Worm (Caenorhabditis elegans) whole organism, early embryonic: ENCODE data around the gene T16G12.4.

Source experiments
- B0310.2 ChIP-seq: sonication (generic microtip); optimal IDR thresholded peaks from 2 replicates; lab custom pipeline; 2016; ENCODE audit warnings: mild to moderate bottlenecking, missing genetic modification characterization, missing compliant biosample characterization
- F13C5.2 ChIP-seq: sonication (generic microtip); optimal IDR thresholded peaks from 2 replicates; lab custom pipeline; 2017; ENCODE audit warnings: mild to moderate bottlenecking, missing genetic modification characterization, inconsistent platforms, missing compliant biosample characterization
- aly-1 ChIP-seq: sonication (generic microtip); optimal IDR thresholded peaks from 2 replicates; lab custom pipeline; 2016; ENCODE audit warnings: missing genetic modification characterization, missing compliant biosample characterization
- ama-1 ChIP-seq: fragments of 150-350 bp; optimal IDR thresholded peaks from 2 replicates; lab custom pipeline; 2014
- ceh-13 ChIP-seq: fragments of 200-800 bp; sonication (Bioruptor generic); optimal IDR thresholded peaks from 2 replicates; lab custom pipeline; 2018; ENCODE audit warnings: mild to moderate bottlenecking, missing genetic modification characterization, missing compliant biosample characterization
- ceh-36 ChIP-seq: sonication (generic microtip); optimal IDR thresholded peaks from 2 replicates; lab custom pipeline; 2016; ENCODE audit warnings: missing genetic modification characterization, inconsistent platforms, missing compliant biosample characterization
- ets-7 ChIP-seq: sonication (generic microtip); optimal IDR thresholded peaks from 2 replicates; lab custom pipeline; 2016; ENCODE audit warnings: missing genotype, missing genetic modification characterization, missing compliant biosample characterization
- flt-1 ChIP-seq: fragments of 200-800 bp; sonication (Bioruptor generic); IDR thresholded peaks from 2 replicates; pipeline ENCODE4 v1.3.6; 2022; ENCODE audit warnings: missing genetic modification characterization, missing compliant biosample characterization
- hmbx-1 ChIP-seq: sonication (generic microtip); optimal IDR thresholded peaks from 2 replicates; lab custom pipeline; 2016; ENCODE audit warnings: mild to moderate bottlenecking, missing genetic modification characterization, missing compliant biosample characterization
- hmg-4 ChIP-seq: fragments of 200-800 bp; sonication (Bioruptor generic); optimal IDR thresholded peaks from 2 replicates; lab custom pipeline; 2018; ENCODE audit warnings: mild to moderate bottlenecking, missing genetic modification characterization, missing compliant biosample characterization
- hnd-1 ChIP-seq: sonication (generic microtip); optimal IDR thresholded peaks from 2 replicates; lab custom pipeline; 2016; ENCODE audit warnings: missing genetic modification characterization, missing compliant biosample characterization
- pes-1 ChIP-seq: fragments of 200-800 bp; sonication (Bioruptor generic); IDR thresholded peaks from 2 replicates; pipeline ENCODE4 v1.3.6; 2022; ENCODE audit warnings: missing genetic modification reagents, missing genetic modification characterization, missing compliant biosample characterization
- scrt-1 ChIP-seq: fragments of 200-800 bp; sonication (Bioruptor generic); IDR thresholded peaks from 2 replicates; pipeline ENCODE4 v1.3.6; 2022; ENCODE audit warnings: missing genetic modification characterization, missing compliant biosample characterization
- sea-1 ChIP-seq: fragments of 200-800 bp; sonication (Bioruptor generic); conservative IDR thresholded peaks from 2 replicates; pipeline ENCODE4 v1.3.6; 2022; ENCODE audit warnings: missing genetic modification characterization, missing compliant biosample characterization
- tbx-11 ChIP-seq: fragments of 200-800 bp; sonication (Bioruptor generic); IDR thresholded peaks from 2 replicates; pipeline ENCODE4 v1.3.6; 2022; ENCODE audit warnings: missing genetic modification characterization, missing compliant biosample characterization
- tbx-37 ChIP-seq: fragments of 200-800 bp; sonication (Bioruptor generic); conservative IDR thresholded peaks from 2 replicates; pipeline ENCODE4 v1.3.6; 2022; ENCODE audit warnings: missing genetic modification reagents, missing genetic modification characterization, missing compliant biosample characterization
- tra-4 ChIP-seq: sonication (generic microtip); optimal IDR thresholded peaks from 2 replicates; lab custom pipeline; 2017; ENCODE audit warnings: missing genetic modification characterization, missing compliant biosample characterization

T16G12.4 gene

ce11 chrIII:10076042-10076441 lies 18.4 kb downstream of the T16G12.4 start:
- no peak for TF ChIP-seq tbx-37
- no peak for TF ChIP-seq hmg-4 (GFP tag; lab: Kevin White, UChicago)
- TF ChIP-seq hnd-1: no peak
- no peak for TF ChIP-seq scrt-1 (GFP tag; lab: Robert Waterston, UW)
- TF ChIP-seq tbx-11 (GFP tag; lab: Robert Waterston, UW): no peak
- TF ChIP-seq B0310.2 (tag; lab: Kevin White, UChicago): no peak
- no peak for TF ChIP-seq ceh-36 (tag; lab: Kevin White, UChicago)
- no peak for TF ChIP-seq flt-1
- TF ChIP-seq ceh-13: no peak
- no peak for TF ChIP-seq tra-4 (tag; lab: Kevin White, UChicago)
- no peak for TF ChIP-seq ama-1 (lab: Kevin White, UChicago)
- TF ChIP-seq F13C5.2 (tag; lab: Kevin White, UChicago): no peak
- no peak for TF ChIP-seq sea-1 (GFP tag; lab: Robert Waterston, UW)
- TF ChIP-seq hmbx-1 (tag; lab: Kevin White, UChicago): no peak
- TF ChIP-seq pes-1 (GFP tag; lab: Robert Waterston, UW): no peak

ce11 chrIII:10078151-10078550 lies 20.5 kb downstream of the T16G12.4 start, which contains the start of gene T16G12.9:
TSS of gene T16G12.9 (minus strand) at chrIII:10078251.
- TF ChIP-seq B0310.2 (tag; lab: Kevin White, UChicago) (no peak), hmg-4 (GFP tag; lab: Kevin White, UChicago) (no peak), tbx-11 (GFP tag; lab: Robert Waterston, UW) (no peak)

ce11 chrIII:10078784-10079183 lies 21.2 kb downstream of the T16G12.4 start:
- TF ChIP-seq hnd-1 (no peak), pes-1 (GFP tag; lab: Robert Waterston, UW) (no peak), ama-1 (lab: Kevin White, UChicago) (no peak), B0310.2 (tag; lab: Kevin White, UChicago) (no peak), hmbx-1 (tag; lab: Kevin White, UChicago) (no peak), scrt-1 (GFP tag; lab: Robert Waterston, UW) (no peak), tbx-37 (no peak), aly-1 (no peak), ets-7 (tag; lab: Kevin White, UChicago) (no peak), F13C5.2 (tag; lab: Kevin White, UChicago) (no peak), tbx-11 (GFP tag; lab: Robert Waterston, UW) (no peak), ceh-13 (no peak), sea-1 (GFP tag; lab: Robert Waterston, UW) (no peak), tra-4 (tag; lab: Kevin White, UChicago) (no peak)

DNA sequence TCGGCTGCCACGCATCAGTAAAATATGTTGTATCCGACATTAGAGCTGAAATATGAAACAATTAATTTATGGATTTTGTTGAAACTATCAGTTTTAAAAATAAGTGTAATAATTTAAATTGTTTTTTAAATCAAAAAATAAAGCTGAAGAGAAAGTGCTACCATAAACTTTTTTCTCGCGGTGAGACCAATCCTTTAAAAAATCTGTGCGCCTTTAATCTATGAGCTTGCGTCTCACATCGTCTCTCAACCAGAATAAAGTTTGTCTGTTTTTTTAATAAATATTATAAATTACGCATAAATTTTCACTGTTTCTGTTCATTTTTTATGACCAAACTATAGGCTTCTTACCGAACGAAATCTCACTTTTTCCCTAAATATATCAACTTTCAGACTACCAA lies 25.6 kb downstream of the T16G12.4 start, which contains the start of gene T16H12.3:
Gene T16H12.3 (minus strand): TSS at position 51 of the 400 bp plus-strand sequence.
- no peak for TF ChIP-seq F13C5.2 (tag; lab: Kevin White, UChicago)
- TF ChIP-seq tra-4 (tag; lab: Kevin White, UChicago): no peak
- no peak for TF ChIP-seq hmbx-1 (tag; lab: Kevin White, UChicago)
- no peak for TF ChIP-seq sea-1 (GFP tag; lab: Robert Waterston, UW)
- no peak for TF ChIP-seq pes-1 (GFP tag; lab: Robert Waterston, UW)
- TF ChIP-seq ama-1 (lab: Kevin White, UChicago): no peak
- TF ChIP-seq ceh-36 (tag; lab: Kevin White, UChicago): no peak
- no peak for TF ChIP-seq hnd-1
- no peak for TF ChIP-seq scrt-1 (GFP tag; lab: Robert Waterston, UW)
- no peak for TF ChIP-seq ceh-13

ce11 chrIII:10085103-10085502 lies 27.5 kb downstream of the T16G12.4 start, which contains the start of gene T16H12.13:
TSS of gene T16H12.13 (plus strand) at chrIII:10085403.
- TF ChIP-seq tbx-11 (GFP tag; lab: Robert Waterston, UW): no peak
- no peak for TF ChIP-seq ets-7 (tag; lab: Kevin White, UChicago)
- TF ChIP-seq pes-1 (GFP tag; lab: Robert Waterston, UW): no peak
- TF ChIP-seq B0310.2 (tag; lab: Kevin White, UChicago): no peak
- no peak for TF ChIP-seq scrt-1 (GFP tag; lab: Robert Waterston, UW)
- TF ChIP-seq ceh-13: no peak
- TF ChIP-seq tbx-37: no peak
- TF ChIP-seq flt-1: no peak
- TF ChIP-seq ama-1 (lab: Kevin White, UChicago): no peak
- TF ChIP-seq hmg-4 (GFP tag; lab: Kevin White, UChicago): no peak
- no peak for TF ChIP-seq F13C5.2 (tag; lab: Kevin White, UChicago)
- TF ChIP-seq sea-1 (GFP tag; lab: Robert Waterston, UW): no peak
- no peak for TF ChIP-seq hmbx-1 (tag; lab: Kevin White, UChicago)
- no peak for TF ChIP-seq hnd-1
- TF ChIP-seq ceh-36 (tag; lab: Kevin White, UChicago): no peak
- no peak for TF ChIP-seq tra-4 (tag; lab: Kevin White, UChicago)
- no peak for TF ChIP-seq aly-1

ce11 chrIII:10085574-10085973 lies 28.0 kb downstream of the T16G12.4 start:
- TF ChIP-seq ets-7 (tag; lab: Kevin White, UChicago) (no peak), ceh-36 (tag; lab: Kevin White, UChicago) (no peak), aly-1 (no peak), hnd-1 (no peak), ama-1 (lab: Kevin White, UChicago) (no peak), F13C5.2 (tag; lab: Kevin White, UChicago) (no peak), hmg-4 (GFP tag; lab: Kevin White, UChicago) (no peak), sea-1 (GFP tag; lab: Robert Waterston, UW) (no peak), tbx-37 (no peak), scrt-1 (GFP tag; lab: Robert Waterston, UW) (no peak), hmbx-1 (tag; lab: Kevin White, UChicago) (no peak), B0310.2 (tag; lab: Kevin White, UChicago) (no peak), ceh-13 (no peak), flt-1 (no peak)

ce11 chrIII:10085983-10086382 lies 28.4 kb downstream of the T16G12.4 start, which contains the start of gene T16H12.2:
TSS of gene T16H12.2 (plus strand) at chrIII:10086283.
- TF ChIP-seq B0310.2 (tag; lab: Kevin White, UChicago) (no peak), F13C5.2 (tag; lab: Kevin White, UChicago) (no peak), aly-1 (no peak), hmbx-1 (tag; lab: Kevin White, UChicago) (no peak), pes-1 (GFP tag; lab: Robert Waterston, UW) (no peak), ets-7 (tag; lab: Kevin White, UChicago) (no peak), tbx-37 (no peak), hnd-1 (no peak), tbx-11 (GFP tag; lab: Robert Waterston, UW) (no peak), ceh-13 (no peak), hmg-4 (GFP tag; lab: Kevin White, UChicago) (no peak), scrt-1 (GFP tag; lab: Robert Waterston, UW) (no peak), tra-4 (tag; lab: Kevin White, UChicago) (no peak), ama-1 (lab: Kevin White, UChicago) (no peak), flt-1 (no peak), sea-1 (GFP tag; lab: Robert Waterston, UW) (no peak), ceh-36 (tag; lab: Kevin White, UChicago) (no peak)
